Worm (Caenorhabditis elegans): ENCODE results near the gene C54C6.7.

The C54C6.7 gene

DNA sequence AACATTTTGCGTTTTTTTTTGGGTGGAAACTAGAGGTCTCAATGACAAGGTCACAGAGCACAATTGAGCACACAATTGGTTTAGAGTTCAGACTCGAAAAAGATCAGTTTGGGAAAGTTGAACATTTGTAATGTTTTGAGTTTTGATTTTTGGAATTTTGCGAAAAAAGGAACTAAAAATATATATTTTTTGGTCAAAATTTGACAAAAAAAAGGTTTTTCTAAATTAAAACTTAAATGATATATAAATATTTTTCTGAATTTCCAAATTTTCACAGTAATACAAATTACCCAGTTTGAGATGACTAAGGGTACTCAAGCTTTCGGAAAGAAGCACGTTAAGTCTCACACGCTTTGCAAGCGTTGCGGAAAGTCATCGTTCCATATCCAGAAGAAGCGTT is 17.9 kb downstream of the C54C6.7 start, which contains the start of gene rpl-37:
Gene rpl-37 (plus strand): TSS at position 301 of the 400 bp plus-strand sequence.
- no peak for TF ChIP-seq elt-3 (tag; optimal IDR thresholded peaks at IDR 0.05)
- no peak for TF ChIP-seq pqm-1 (tag; optimal IDR thresholded peaks at IDR 0.05)
- TF ChIP-seq jun-1 (tag; optimal IDR thresholded peaks at IDR 0.05): no peak
- no peak for TF ChIP-seq aly-2 (tag; optimal IDR thresholded peaks at IDR 0.05)
- TF ChIP-seq mml-1 (tag; optimal IDR thresholded peaks at IDR 0.05): no peak
- TF ChIP-seq lin-15B (tag; optimal IDR thresholded peaks at IDR 0.05): no peak
- TF ChIP-seq sea-2 (GFP tag; optimal IDR thresholded peaks at IDR 0.05): no peak
- TF ChIP-seq nhr-77 (tag; optimal IDR thresholded peaks at IDR 0.05): no peak
- TF ChIP-seq ceh-9 (tag; optimal IDR thresholded peaks at IDR 0.05): no peak

DNA sequence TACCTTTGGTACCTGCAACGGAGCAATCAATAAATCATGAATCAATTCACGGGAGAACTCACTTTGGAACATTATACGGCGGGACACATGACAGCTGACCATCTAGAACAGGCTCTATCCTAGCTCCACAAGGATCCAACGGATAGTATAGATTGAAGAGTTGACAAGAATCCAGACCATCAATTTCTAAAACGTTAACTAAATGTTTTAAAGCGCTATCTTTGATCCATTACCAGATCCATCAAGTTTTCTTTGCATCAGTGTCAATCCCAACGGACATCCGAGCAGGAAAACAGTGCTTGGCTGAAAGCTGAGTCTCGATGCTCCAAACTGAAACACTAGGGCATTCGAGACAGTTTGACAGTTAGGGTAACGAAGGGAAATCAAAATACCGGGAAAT is 22.9 kb downstream of the C54C6.7 start:
- TF ChIP-seq ceh-82 (tag; optimal IDR thresholded peaks at IDR 0.05): no peak

ce11 chrIII:3520417-3520816 is 25.8 kb downstream of the C54C6.7 start:
- TF ChIP-seq lin-15B (tag; optimal IDR thresholded peaks at IDR 0.05): no peak
- no peak for TF ChIP-seq R02D3.7 (tag; optimal IDR thresholded peaks at IDR 0.05)
- no peak for TF ChIP-seq lsy-12 (tag; optimal IDR thresholded peaks at IDR 0.05)
- TF ChIP-seq fos-1 (tag; optimal IDR thresholded peaks at IDR 0.05): no peak
- no peak for TF ChIP-seq mdl-1 (tag; optimal IDR thresholded peaks at IDR 0.05)
- no peak for TF ChIP-seq daf-12 (tag; optimal IDR thresholded peaks at IDR 0.05)
- TF ChIP-seq ceh-9 (tag; optimal IDR thresholded peaks at IDR 0.05): no peak
- no peak for TF ChIP-seq egl-5 (tag; optimal IDR thresholded peaks at IDR 0.05)
- no peak for TF ChIP-seq nhr-237 (tag; optimal IDR thresholded peaks at IDR 0.05)
- no peak for TF ChIP-seq ZK546.5 (tag; optimal IDR thresholded peaks at IDR 0.05)
- TF ChIP-seq pha-4 (tag; optimal IDR thresholded peaks at IDR 0.05): peak; percentile 51
- no peak for TF ChIP-seq aly-2 (tag; optimal IDR thresholded peaks at IDR 0.05)
- TF ChIP-seq pqm-1 (tag; optimal IDR thresholded peaks at IDR 0.05): peak; percentile 95
- TF ChIP-seq zag-1 (tag; optimal IDR thresholded peaks at IDR 0.05): no peak
- no peak for TF ChIP-seq unc-39 (tag; optimal IDR thresholded peaks at IDR 0.05)
- TF ChIP-seq tbx-2 (tag; optimal IDR thresholded peaks at IDR 0.05): no peak
- TF ChIP-seq nhr-12 (tag; optimal IDR thresholded peaks at IDR 0.05): no peak
- TF ChIP-seq unc-62 (GFP tag; optimal IDR thresholded peaks at IDR 0.05): no peak
- no peak for TF ChIP-seq sea-2 (GFP tag; optimal IDR thresholded peaks at IDR 0.05)
- no peak for TF ChIP-seq eor-1 (tag; optimal IDR thresholded peaks at IDR 0.05)
- TF ChIP-seq nhr-25 (tag; optimal IDR thresholded peaks at IDR 0.05): no peak
- no peak for TF ChIP-seq ztf-4 (tag; optimal IDR thresholded peaks at IDR 0.05)
- TF ChIP-seq nhr-77 (tag; optimal IDR thresholded peaks at IDR 0.05): no peak
- no peak for TF ChIP-seq lin-39 (tag; optimal IDR thresholded peaks at IDR 0.05)
- TF ChIP-seq hmg-11 (tag; optimal IDR thresholded peaks at IDR 0.05): no peak
- TF ChIP-seq ztf-11 (tag; optimal IDR thresholded peaks at IDR 0.05): no peak
- peak; percentile 87 for TF ChIP-seq elt-2 (tag; optimal IDR thresholded peaks at IDR 0.05)
- no peak for TF ChIP-seq mml-1 (tag; optimal IDR thresholded peaks at IDR 0.05)
- TF ChIP-seq nhr-67 (tag; optimal IDR thresholded peaks at IDR 0.05): no peak
- TF ChIP-seq ceh-82 (tag; optimal IDR thresholded peaks at IDR 0.05): no peak
- TF ChIP-seq nhr-23 (tag; optimal IDR thresholded peaks at IDR 0.05): no peak
- TF ChIP-seq jun-1 (tag; optimal IDR thresholded peaks at IDR 0.05): peak; percentile 7

ce11 chrIII:3519505-3519904 is 26.7 kb downstream of the C54C6.7 start, which contains the start of gene hmit-1.3:
TSS of gene hmit-1.3 (minus strand) at chrIII:3519607.
- TF ChIP-seq pha-4 (tag; optimal IDR thresholded peaks at IDR 0.05) (peak; percentile 13), pqm-1 (tag; optimal IDR thresholded peaks at IDR 0.05) (peak; percentile 58), ceh-28 (tag; optimal IDR thresholded peaks at IDR 0.05) (no peak), fos-1 (tag; optimal IDR thresholded peaks at IDR 0.05) (no peak), elt-2 (tag; optimal IDR thresholded peaks at IDR 0.05) (peak; percentile 58), zag-1 (tag; optimal IDR thresholded peaks at IDR 0.05) (no peak), nhr-28 (tag; optimal IDR thresholded peaks at IDR 0.05) (no peak), fkh-2 (tag; optimal IDR thresholded peaks at IDR 0.05) (no peak), R02D3.7 (tag; optimal IDR thresholded peaks at IDR 0.05) (no peak), aly-2 (tag; optimal IDR thresholded peaks at IDR 0.05) (no peak)

- TF ChIP-seq zag-1 (tag; optimal IDR thresholded peaks at IDR 0.05) (no peak), ZK546.5 (tag; optimal IDR thresholded peaks at IDR 0.05) (no peak)
Measured at ce11 chrIII:3511808-3512207, 34.4 kb downstream of the C54C6.7 start.

All from whole organism, L3 larva.